Fruit fly (Drosophila melanogaster): Measurements from ENCODE around the gene Tsp86D.
A peak's percentile ranks its signal among the peaks of the same experiment; 100 is the strongest.

Gene Tsp86D

dm6 chr3R:10886462-10887315, 18.2 kb downstream of the Tsp86D start (continued):
- peak; percentile 52; the same call in 1 of the 2 replicates for TF ChIP-seq CG8765 (GFP tag; IDR thresholded peaks at IDR 0.05)
- peak; percentile 88 for TF ChIP-seq Taf1 (GFP tag; IDR thresholded peaks at IDR 0.05)
- TF ChIP-seq kni (GFP tag; optimal IDR thresholded peaks at IDR 0.05): peak; percentile 88
- no peak for TF ChIP-seq CG17912 (GFP tag; optimal IDR thresholded peaks at IDR 0.05)
- peak in 1 of 2 experiments; percentile 66 for TF ChIP-seq crp (GFP tag; optimal IDR thresholded peaks at IDR 0.05)
- TF ChIP-seq CG10959 (GFP tag; IDR thresholded peaks at IDR 0.05): 0 out of 2 replicates have a peak, but pooled peaks have one; percentile 24
- no peak; the same call in 2 of the 3 replicates for TF ChIP-seq z (GFP tag; IDR thresholded peaks at IDR 0.05)
- TF ChIP-seq CG32532 (GFP tag; IDR thresholded peaks at IDR 0.05): peak; percentile 94
- peak; percentile 56 for TF ChIP-seq Vsx1 (GFP tag; optimal IDR thresholded peaks at IDR 0.05)
- TF ChIP-seq CG1832 (GFP tag; optimal IDR thresholded peaks at IDR 0.05): no peak
- TF ChIP-seq CG3163 (GFP tag; optimal IDR thresholded peaks at IDR 0.05): peak; percentile 85
- peak; percentile 63 for TF ChIP-seq Lhr (GFP tag; optimal IDR thresholded peaks at IDR 0.05)
- peak; percentile 98 for TF ChIP-seq CG11696 (GFP tag; IDR thresholded peaks at IDR 0.05)
- peak; percentile 91 for TF ChIP-seq lmd (GFP tag; IDR thresholded peaks at IDR 0.05)
- peak; percentile 86 for TF ChIP-seq Ssrp (tag; optimal IDR thresholded peaks at IDR 0.05)
- TF ChIP-seq CG17328 (GFP tag; IDR thresholded peaks at IDR 0.05): peak; percentile 77
- peak; percentile 89 for TF ChIP-seq B-H2 (GFP tag; optimal IDR thresholded peaks at IDR 0.05)
- peak; percentile 80 for TF ChIP-seq CG2875 (GFP tag; optimal IDR thresholded peaks at IDR 0.05)
- peak; percentile 91 for TF ChIP-seq Ptx1 (GFP tag; IDR thresholded peaks at IDR 0.05)
- TF ChIP-seq da (GFP tag; optimal IDR thresholded peaks at IDR 0.05): peak; percentile 64
- TF ChIP-seq CG15073 (GFP tag; optimal IDR thresholded peaks at IDR 0.05): peak; percentile 95
- peak; percentile 79 for TF ChIP-seq peb (GFP tag; IDR thresholded peaks at IDR 0.05)
- TF ChIP-seq CG13287 (GFP tag; IDR thresholded peaks at IDR 0.05; ENCODE audit: partially characterized antibody): peak; percentile 57; the same call in 1 of the 2 replicates
- peak; percentile 77; the same call in 1 of the 2 replicates for TF ChIP-seq gsb (GFP tag; IDR thresholded peaks at IDR 0.05)
- TF ChIP-seq Sry-δ (GFP tag; optimal IDR thresholded peaks at IDR 0.05): peak; percentile 40
- TF ChIP-seq Stat92E (GFP tag; optimal IDR thresholded peaks at IDR 0.05): peak in 1 of 3 experiments; percentile 74
- peak; percentile 74 for TF ChIP-seq en (GFP tag; optimal IDR thresholded peaks at IDR 0.05)
- TF ChIP-seq TFAM (GFP tag; optimal IDR thresholded peaks at IDR 0.05): peak; percentile 29
- peak; percentile 72 for TF ChIP-seq CG1792 (GFP tag; optimal IDR thresholded peaks at IDR 0.05)
- peak; percentile 88 for TF ChIP-seq CG17359 (tag; optimal IDR thresholded peaks at IDR 0.05)
- TF ChIP-seq CG6654 (GFP tag; optimal IDR thresholded peaks at IDR 0.05): peak; percentile 53
- peak; percentile 6 for TF ChIP-seq gfzf (GFP tag; optimal IDR thresholded peaks at IDR 0.05)
- peak; percentile 53 for TF ChIP-seq CG1603 (tag; optimal IDR thresholded peaks at IDR 0.05)
- peak; percentile 85 for TF ChIP-seq Ada2b (GFP tag; IDR thresholded peaks at IDR 0.05)
- TF ChIP-seq CG7357 (GFP tag; IDR thresholded peaks at IDR 0.05): peak; percentile 74
- TF ChIP-seq unc-4 (GFP tag; IDR thresholded peaks at IDR 0.05; ENCODE audit: partially characterized antibody): 0 out of 2 replicates have a peak, but pooled peaks have one; percentile 35
- peak; percentile 66 for TF ChIP-seq pnt (GFP tag; optimal IDR thresholded peaks at IDR 0.05)
- TF ChIP-seq CG6813 (GFP tag; optimal IDR thresholded peaks at IDR 0.05): peak; percentile 91
- TF ChIP-seq ap (GFP tag; IDR thresholded peaks at IDR 0.05): peak; percentile 77
- no peak for TF ChIP-seq Dip2 (GFP tag; IDR thresholded peaks at IDR 0.05)
- TF ChIP-seq CG14050 (GFP tag; IDR thresholded peaks at IDR 0.05): peak; percentile 78
- TF ChIP-seq Aef1 (GFP tag; IDR thresholded peaks at IDR 0.05): peak; percentile 83
- TF ChIP-seq Chrac-16 (GFP tag; optimal IDR thresholded peaks at IDR 0.05): peak; percentile 86
- TF ChIP-seq kay (GFP tag; optimal IDR thresholded peaks at IDR 0.05): peak; percentile 61
- TF ChIP-seq CG3281 (GFP tag; optimal IDR thresholded peaks at IDR 0.05): peak; percentile 92
- no peak; the same call in 2 of the 3 replicates for TF ChIP-seq CG6175 (GFP tag; IDR thresholded peaks at IDR 0.05)
- TF ChIP-seq vvl (GFP tag; IDR thresholded peaks at IDR 0.05): peak; percentile 94
- peak; percentile 94 for TF ChIP-seq CG15269 (tag; optimal IDR thresholded peaks at IDR 0.05)

All from whole organism, embryonic.